Worm (Caenorhabditis elegans) whole organism, L3 larva: ENCODE measurements around the gene dpy-18.

Source experiments
- elt-1 ChIP-seq: fragments of 150-350 bp; optimal IDR thresholded peaks from 2 replicates; lab custom pipeline; 2014; ENCODE audit warnings: missing biosample characterization, missing genetic modification characterization
- elt-2 ChIP-seq: sonication (generic microtip); optimal IDR thresholded peaks from 2 replicates; lab custom pipeline; 2016; ENCODE audit warnings: missing genetic modification reagents, mild to moderate bottlenecking, missing genetic modification characterization, missing compliant biosample characterization
- fkh-10 ChIP-seq: sonication (generic microtip); optimal IDR thresholded peaks from 2 replicates; lab custom pipeline; 2017; ENCODE audit warnings: missing biosample characterization, missing genetic modification reagents, missing genetic modification characterization
- jun-1 ChIP-seq: fragments of 150-350 bp; optimal IDR thresholded peaks from 2 replicates; lab custom pipeline; 2014; ENCODE audit warnings: missing biosample characterization, missing genetic modification reagents, missing genetic modification characterization
- mml-1 ChIP-seq: fragments of 150-350 bp; sonication (generic microtip); optimal IDR thresholded peaks from 3 replicates; lab custom pipeline; 2014; ENCODE audit warnings: missing biosample characterization, missing genetic modification characterization
- nhr-11 ChIP-seq: fragments of 150-350 bp; optimal IDR thresholded peaks from 2 replicates; lab custom pipeline; 2014; ENCODE audit warnings: missing biosample characterization, missing genetic modification characterization
- nhr-23 ChIP-seq: fragments of 150-350 bp; optimal IDR thresholded peaks from 2 replicates; lab custom pipeline; 2014; ENCODE audit warnings: missing biosample characterization, missing genetic modification reagents, missing genetic modification characterization
- nhr-67 ChIP-seq: fragments of 150-350 bp; optimal IDR thresholded peaks from 2 replicates; lab custom pipeline; 2014; ENCODE audit warnings: missing biosample characterization, missing genetic modification characterization
- pha-4 ChIP-seq: fragments of 150-350 bp; optimal IDR thresholded peaks from 2 replicates; lab custom pipeline; 2014; ENCODE audit warnings: missing biosample characterization, missing genetic modification reagents, missing genetic modification characterization
- pqm-1 ChIP-seq: fragments of 150-350 bp; optimal IDR thresholded peaks from 2 replicates; lab custom pipeline; 2017; ENCODE audit warnings: missing biosample characterization, missing genetic modification characterization, inconsistent platforms
- unc-62 ChIP-seq: fragments of 150-350 bp; sonication (generic microtip); optimal IDR thresholded peaks from 4 replicates; lab custom pipeline; 2014; ENCODE audit warnings: missing biosample characterization, missing genetic modification reagents, missing genetic modification characterization
- zag-1 ChIP-seq: fragments of 150-350 bp; optimal IDR thresholded peaks from 2 replicates; lab custom pipeline; 2014; ENCODE audit warnings: missing biosample characterization, missing genetic modification characterization
- ztf-11 ChIP-seq: fragments of 150-350 bp; optimal IDR thresholded peaks from 2 replicates; lab custom pipeline; 2014; ENCODE audit warnings: missing biosample characterization, missing genetic modification characterization

DNA sequence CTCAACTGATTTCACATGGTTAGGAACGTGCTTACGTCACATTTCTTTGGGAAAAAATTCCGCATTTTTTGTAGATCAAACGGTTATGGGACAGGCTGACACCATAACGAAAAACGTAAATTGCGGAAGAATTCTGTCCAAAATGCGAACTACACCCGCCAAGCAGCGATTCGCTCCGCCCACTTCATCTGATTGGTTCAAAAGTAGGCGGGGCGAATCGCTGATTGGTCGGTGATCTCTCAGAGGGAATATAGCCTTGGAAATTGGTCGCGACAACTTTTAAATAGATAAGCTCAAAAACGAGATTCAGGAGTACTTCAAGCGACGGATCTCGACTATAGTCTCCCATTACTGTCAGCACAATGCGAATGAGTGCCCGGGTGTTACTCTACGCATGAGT is 40.2 kb downstream of the dpy-18 start:
- TF ChIP-seq nhr-67 (tag; lab: Kevin White, UChicago) (no peak), elt-1 (no peak), pha-4 (tag; lab: Kevin White, UChicago) (no peak), unc-62 (GFP tag; lab: Kevin White, UChicago) (no peak), jun-1 (tag; lab: Kevin White, UChicago) (no peak), zag-1 (tag; lab: Kevin White, UChicago) (no peak), pqm-1 (tag; lab: Kevin White, UChicago) (no peak), nhr-11 (no peak), fkh-10 (GFP tag; lab: Kevin White, UChicago) (no peak), nhr-23 (tag; lab: Kevin White, UChicago) (no peak), elt-2 (tag; lab: Kevin White, UChicago) (no peak), ztf-11 (no peak), mml-1 (tag; lab: Kevin White, UChicago) (no peak)
